Worm (Caenorhabditis elegans): ENCODE results near the gene cit-1.1.

The cit-1.1 gene

DNA sequence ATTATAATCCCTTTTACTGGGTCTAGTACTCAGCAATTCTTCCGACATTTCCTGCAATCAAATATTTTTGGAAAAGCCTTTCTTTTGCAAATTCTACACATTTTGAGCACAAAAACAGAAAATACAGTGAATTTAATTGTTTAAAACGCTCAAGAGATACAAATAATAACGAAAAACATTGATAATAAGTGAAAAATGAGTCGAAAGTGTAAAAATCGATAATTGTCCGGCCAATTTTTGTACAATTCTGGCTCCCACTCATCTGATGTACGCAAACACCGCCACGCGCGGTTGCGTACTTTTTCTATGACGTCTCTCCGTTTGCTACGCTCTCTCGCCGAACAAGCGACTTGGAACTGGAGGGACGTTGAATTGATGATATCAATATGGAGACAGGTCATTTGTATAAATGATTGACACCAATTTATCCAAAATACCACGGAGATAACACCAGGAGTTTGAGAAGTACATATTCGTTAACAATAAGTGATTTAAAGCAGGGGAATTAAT lies 11.3 kb upstream of the cit-1.1 start, which contains the start of gene lin-36:
lin-36 (minus strand) TSS at position 51 of the 510 bp plus-strand sequence.
- TF ChIP-seq nhr-120 (GFP tag; IDR thresholded peaks at IDR 0.05) (no peak), T07F8.4 (tag; optimal IDR thresholded peaks at IDR 0.05) (no peak), gei-17 (GFP tag; optimal IDR thresholded peaks at IDR 0.05) (no peak), nfya-2 (GFP tag; IDR thresholded peaks at IDR 0.05) (no peak), tlf-1 (GFP tag; optimal IDR thresholded peaks at IDR 0.05) (no peak), ceh-27 (GFP tag; optimal IDR thresholded peaks at IDR 0.05) (peak; percentile 73), egl-44 (GFP tag; IDR thresholded peaks at IDR 0.05) (no peak), attf-5 (GFP tag; optimal IDR thresholded peaks at IDR 0.05) (peak; percentile 78), F49E8.2 (tag; optimal IDR thresholded peaks at IDR 0.05; ENCODE audit: insufficient read depth) (no peak), cebp-1 (GFP tag; IDR thresholded peaks at IDR 0.05) (no peak), cebp-1 (tag; optimal IDR thresholded peaks at IDR 0.05) (peak; percentile 58), bed-1 (GFP tag; IDR thresholded peaks at IDR 0.05) (no peak), B0336.3 (GFP tag; IDR thresholded peaks at IDR 0.05) (0 out of 2 replicates have a peak, but pooled peaks have one; percentile 21), B0261.1 (tag; optimal IDR thresholded peaks at IDR 0.05) (no peak), ceh-100 (GFP tag; IDR thresholded peaks at IDR 0.05) (0 out of 2 replicates have a peak, but pooled peaks have one; percentile 12), F23B12.7 (tag; optimal IDR thresholded peaks at IDR 0.05; ENCODE audit: insufficient read depth) (peak; percentile 68), nhr-80 (tag; optimal IDR thresholded peaks at IDR 0.05) (peak; percentile 32), ZK185.1 (tag; optimal IDR thresholded peaks at IDR 0.05; ENCODE audit: poor library complexity, severe bottlenecking) (peak; percentile 24), sptf-2 (GFP tag; optimal IDR thresholded peaks at IDR 0.05) (no peak), F55B11.4 (tag; optimal IDR thresholded peaks at IDR 0.05; ENCODE audit: borderline replicate concordance, insufficient read depth) (no peak), C17E4.6 (GFP tag; IDR thresholded peaks at IDR 0.05) (0 out of 2 replicates have a peak, but pooled peaks have one; percentile 8), ceh-79 (tag; optimal IDR thresholded peaks at IDR 0.05) (no peak), B0019.2 (GFP tag; conservative IDR thresholded peaks at IDR 0.05) (no peak), pha-4 (tag; optimal IDR thresholded peaks at IDR 0.05) (peak; percentile 43), snpc-1.3 (tag; optimal IDR thresholded peaks at IDR 0.05; ENCODE audit: insufficient read depth) (no peak), attf-6 (GFP tag; IDR thresholded peaks at IDR 0.05) (no peak), Y95B8A.8 (GFP tag; IDR thresholded peaks at IDR 0.05) (no peak), K12H6.12 (tag; optimal IDR thresholded peaks at IDR 0.05) (peak; percentile 25), sdz-38 (tag; optimal IDR thresholded peaks at IDR 0.05) (no peak), hmg-20 (GFP tag; IDR thresholded peaks at IDR 0.05) (no peak), rpc-1 (optimal IDR thresholded peaks at IDR 0.05) (no peak), rpc-1 (tag; optimal IDR thresholded peaks at IDR 0.05) (no peak), snpc-4 (GFP tag; optimal IDR thresholded peaks at IDR 0.05) (peak; percentile 23), snpc-4 (tag; optimal IDR thresholded peaks at IDR 0.05) (peak in 2 of 4 experiments; percentile 23 to 63), tbp1 (GFP tag; optimal IDR thresholded peaks at IDR 0.05) (peak; percentile 47), F57C9.4 (tag; optimal IDR thresholded peaks at IDR 0.05) (no peak), ama-1 (optimal IDR thresholded peaks at IDR 0.05) (no peak), ama-1 (GFP tag; optimal IDR thresholded peaks at IDR 0.05) (no peak), fkh-3 (tag; optimal IDR thresholded peaks at IDR 0.05) (no peak), mes-4 (tag; optimal IDR thresholded peaks at IDR 0.05) (no peak), madf-10 (tag; optimal IDR thresholded peaks at IDR 0.05) (peak; percentile 21), lag-1 (GFP tag; IDR thresholded peaks at IDR 0.05) (no peak), K11D2.4 (GFP tag; IDR thresholded peaks at IDR 0.05) (no peak), madf-3 (GFP tag; IDR thresholded peaks at IDR 0.05) (0 out of 2 replicates have a peak, but pooled peaks have one; percentile 9), repo-1 (tag; optimal IDR thresholded peaks at IDR 0.05) (no peak), F33H1.4 (GFP tag; IDR thresholded peaks at IDR 0.05) (peak; percentile 59), hsf-1 (GFP tag; IDR thresholded peaks at IDR 0.05) (no peak), snpc-1.1 (tag; optimal IDR thresholded peaks at IDR 0.05; ENCODE audit: insufficient read depth) (no peak), zfh-2 (GFP tag; conservative IDR thresholded peaks at IDR 0.05) (no peak)
